Worm (Caenorhabditis elegans): ENCODE measurements around the gene gmps-1.

ce11 chrII:10820679-10821078 is 47.8 kb downstream of the gmps-1 start, which contains the start of gene ech-4:
- TF ChIP-seq dao-5 (tag; optimal IDR thresholded peaks at IDR 0.05): no peak
- TF ChIP-seq him-1 (tag; optimal IDR thresholded peaks at IDR 0.05): no peak

Measured in whole organism, L4/young adult.